Worm (Caenorhabditis elegans): ENCODE measurements around the gene F26F12.5.

F26F12.5 gene

ce11 chrV:5899940-5900339 is 35.0 kb upstream of the F26F12.5 start, which contains the start of gene srd-16:
Gene srd-16, minus strand, starts transcription at chrV:5900040.
- no peak for TF ChIP-seq R02D3.7 (tag; optimal IDR thresholded peaks at IDR 0.05)
- no peak for TF ChIP-seq nhr-23 (tag; optimal IDR thresholded peaks at IDR 0.05)
- no peak for TF ChIP-seq nhr-6 (tag; optimal IDR thresholded peaks at IDR 0.05)
- no peak for TF ChIP-seq nhr-77 (tag; optimal IDR thresholded peaks at IDR 0.05)
- no peak for TF ChIP-seq unc-62 (GFP tag; optimal IDR thresholded peaks at IDR 0.05)
- no peak for TF ChIP-seq crh-2 (tag; optimal IDR thresholded peaks at IDR 0.05)
- TF ChIP-seq ZK546.5 (tag; optimal IDR thresholded peaks at IDR 0.05) = no peak
- TF ChIP-seq unc-39 (tag; optimal IDR thresholded peaks at IDR 0.05) = no peak
- TF ChIP-seq ztf-11 (tag; optimal IDR thresholded peaks at IDR 0.05) = no peak
- TF ChIP-seq C34F6.9 (tag; optimal IDR thresholded peaks at IDR 0.05) = no peak
- TF ChIP-seq egl-27 (tag; optimal IDR thresholded peaks at IDR 0.05) = no peak
- TF ChIP-seq ceh-82 (tag; optimal IDR thresholded peaks at IDR 0.05) = no peak

DNA sequence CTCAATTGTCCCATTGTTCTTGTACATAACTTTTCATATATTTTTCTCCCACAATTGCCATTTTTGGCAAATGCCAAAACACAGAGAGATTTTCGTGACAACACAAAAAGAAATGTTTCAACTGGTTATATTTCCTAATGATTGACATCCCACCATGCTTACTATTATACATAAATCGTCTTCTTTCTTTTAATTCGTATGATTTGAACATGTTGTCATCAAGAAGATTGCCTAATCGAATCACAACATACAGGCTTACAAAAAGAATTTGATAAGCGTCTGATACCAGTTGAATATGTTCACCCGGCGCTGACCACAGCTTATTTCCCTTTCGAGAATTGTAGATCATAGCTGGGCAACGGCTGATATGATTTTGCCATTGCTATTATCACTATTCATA is 30.0 kb upstream of the F26F12.5 start, which contains the start of gene grd-9:
Gene grd-9 (plus strand): TSS at position 301 of the 400 bp plus-strand sequence.
- no peak for TF ChIP-seq peb-1 (tag; optimal IDR thresholded peaks at IDR 0.05)
- no peak for TF ChIP-seq mbf-1 (tag; optimal IDR thresholded peaks at IDR 0.05)
- no peak for TF ChIP-seq nhr-237 (tag; optimal IDR thresholded peaks at IDR 0.05)
- TF ChIP-seq unc-62 (GFP tag; optimal IDR thresholded peaks at IDR 0.05) = no peak

DNA sequence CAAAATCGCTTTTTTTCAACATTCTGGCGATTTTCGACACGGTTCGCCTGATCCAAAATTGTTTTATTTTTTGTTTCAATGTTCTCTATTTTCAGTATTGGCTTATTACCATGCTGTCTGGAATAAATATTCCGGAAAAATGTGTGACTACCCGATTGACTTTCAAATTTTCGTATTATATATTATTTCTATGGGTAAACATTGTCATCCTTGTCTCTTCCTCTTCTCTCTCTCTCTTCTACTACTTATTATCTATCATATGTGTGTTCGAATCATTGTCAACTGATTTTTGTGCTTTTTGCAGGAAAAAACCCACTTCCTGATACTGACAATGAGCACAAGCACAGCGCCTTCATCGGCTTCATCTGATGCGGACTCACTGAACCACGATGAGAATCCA is 28.0 kb upstream of the F26F12.5 start, which contains the start of gene C04E6.7:
Gene C04E6.7 (plus strand): TSS at position 301 of the 400 bp plus-strand sequence.
- TF ChIP-seq egl-27 (tag; optimal IDR thresholded peaks at IDR 0.05) (no peak), ztf-11 (tag; optimal IDR thresholded peaks at IDR 0.05) (no peak)

- TF ChIP-seq fos-1 (tag; optimal IDR thresholded peaks at IDR 0.05) = no peak
- TF ChIP-seq sma-9 (GFP tag; optimal IDR thresholded peaks at IDR 0.05) = peak; percentile 6
- TF ChIP-seq sma-9 (tag; optimal IDR thresholded peaks at IDR 0.05) = no peak
Measured at ce11 chrV:5891204-5891603, 26.2 kb upstream of the F26F12.5 start.

DNA sequence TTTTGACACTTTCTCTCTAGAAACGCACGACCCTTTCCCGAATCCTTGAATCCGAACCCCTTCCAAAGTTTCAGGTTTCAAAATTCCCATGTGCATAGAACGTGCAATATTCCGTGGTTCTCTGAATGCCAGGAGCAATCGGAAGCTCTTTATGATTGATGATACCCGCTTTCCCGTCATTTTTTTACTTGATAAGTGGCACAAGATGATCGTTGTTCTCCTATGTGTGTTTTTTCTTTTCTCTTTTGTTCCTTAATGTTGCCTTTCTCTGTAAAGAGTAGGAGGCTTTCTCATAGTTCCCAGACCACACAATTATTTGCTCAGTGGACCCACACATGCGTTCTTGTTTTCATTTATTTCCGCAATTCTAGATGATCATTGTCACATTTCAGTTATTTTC is 23.8 kb upstream of the F26F12.5 start:
- TF ChIP-seq mab-5 (tag; optimal IDR thresholded peaks at IDR 0.05) (no peak), elt-1 (tag; optimal IDR thresholded peaks at IDR 0.05) (no peak), lsy-2 (tag; optimal IDR thresholded peaks at IDR 0.05) (no peak), Y55F3AM.14 (GFP tag; optimal IDR thresholded peaks at IDR 0.05) (no peak), ZK546.5 (tag; optimal IDR thresholded peaks at IDR 0.05) (no peak), lin-39 (tag; optimal IDR thresholded peaks at IDR 0.05) (no peak), F13H6.1 (tag; optimal IDR thresholded peaks at IDR 0.05) (no peak), sma-9 (GFP tag; optimal IDR thresholded peaks at IDR 0.05) (no peak), sma-9 (tag; optimal IDR thresholded peaks at IDR 0.05) (no peak), C34F6.9 (tag; optimal IDR thresholded peaks at IDR 0.05) (no peak), nhr-21 (tag; optimal IDR thresholded peaks at IDR 0.05) (no peak), elt-3 (tag; optimal IDR thresholded peaks at IDR 0.05) (no peak), nhr-12 (tag; optimal IDR thresholded peaks at IDR 0.05) (no peak), nhr-77 (tag; optimal IDR thresholded peaks at IDR 0.05) (no peak), lin-13 (GFP tag; optimal IDR thresholded peaks at IDR 0.05) (no peak), crh-2 (tag; optimal IDR thresholded peaks at IDR 0.05) (no peak)

DNA sequence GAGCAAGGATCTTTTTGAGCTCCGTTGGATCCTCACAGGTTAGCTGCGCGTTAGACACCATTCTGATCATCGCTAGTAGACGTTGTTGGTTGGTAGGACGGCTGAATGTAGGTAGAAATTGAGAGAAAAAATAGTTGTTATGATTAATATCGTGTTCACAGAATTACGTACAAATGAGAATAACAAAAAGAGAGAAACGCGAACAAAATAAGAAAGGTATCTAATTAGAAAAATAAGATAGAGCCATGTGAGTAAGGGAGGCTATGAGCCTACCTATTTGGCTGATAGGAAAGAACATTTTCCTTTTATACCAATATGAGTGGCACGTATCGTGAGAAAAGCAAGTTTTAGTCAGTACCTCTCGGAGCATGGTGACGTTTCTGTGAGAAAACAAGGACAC is 18.8 kb upstream of the F26F12.5 start, which contains the start of gene C04E6.8:
Gene C04E6.8 (minus strand): TSS at position 101 of the 400 bp plus-strand sequence.
- TF ChIP-seq gmeb-1 (tag; optimal IDR thresholded peaks at IDR 0.05) (no peak), sma-3 (GFP tag; optimal IDR thresholded peaks at IDR 0.05) (no peak), lin-39 (tag; optimal IDR thresholded peaks at IDR 0.05) (no peak), dmd-4 (tag; optimal IDR thresholded peaks at IDR 0.05) (no peak), ztf-11 (tag; optimal IDR thresholded peaks at IDR 0.05) (no peak), elt-1 (tag; optimal IDR thresholded peaks at IDR 0.05) (no peak), nhr-12 (tag; optimal IDR thresholded peaks at IDR 0.05) (no peak), nhr-23 (tag; optimal IDR thresholded peaks at IDR 0.05) (no peak), ceh-82 (tag; optimal IDR thresholded peaks at IDR 0.05) (no peak), unc-39 (tag; optimal IDR thresholded peaks at IDR 0.05) (no peak), fos-1 (tag; optimal IDR thresholded peaks at IDR 0.05) (no peak), lsy-2 (tag; optimal IDR thresholded peaks at IDR 0.05) (no peak), crh-2 (tag; optimal IDR thresholded peaks at IDR 0.05) (no peak), nhr-21 (tag; optimal IDR thresholded peaks at IDR 0.05) (no peak), ama-1 (optimal IDR thresholded peaks at IDR 0.05) (no peak), sem-4 (tag; optimal IDR thresholded peaks at IDR 0.05) (no peak), lin-11 (tag; optimal IDR thresholded peaks at IDR 0.05) (no peak), C34F6.9 (tag; optimal IDR thresholded peaks at IDR 0.05) (no peak), ztf-1 (GFP tag; conservative IDR thresholded peaks at IDR 0.05) (no peak)
